Fruit fly (Drosophila melanogaster) whole organism: ENCODE data around the gene CSN8.

Source experiments
- CG8478 ChIP-seq: fragments of >200 bp; optimal IDR thresholded peaks from 2 replicates; lab custom pipeline; 2018; ENCODE audit warnings: inconsistent platforms
- EcR ChIP-seq, 2 experiments: fragments of >200 bp; optimal IDR thresholded peaks; 2 replicates each; lab custom pipeline; 2017; ENCODE audit warnings: missing biosample characterization in 2 of 2, missing genetic modification characterization in 2 of 2, missing genetic modification reagents in 2 of 2
- pan ChIP-seq: fragments of >200 bp; optimal IDR thresholded peaks from 2 replicates; lab custom pipeline; 2017
- psq ChIP-seq: fragments of >200 bp; optimal IDR thresholded peaks from 2 replicates; lab custom pipeline; 2017
- usp ChIP-seq: fragments of >200 bp; optimal IDR thresholded peaks from 2 replicates; lab custom pipeline; 2017; ENCODE audit warnings: missing biosample characterization, missing genetic modification characterization, mixed read lengths

dm6 chr2L:8382646-8383045 lies 18.0 kb downstream of the CSN8 start, which contains the start of the genes CG13392 and Rcd4:
- no peak for TF ChIP-seq pan (lab: Kevin White, UChicago)
- no peak for TF ChIP-seq psq
- no peak for TF ChIP-seq usp (GFP tag; lab: Kevin White, UChicago)
- TF ChIP-seq EcR (GFP tag; optimal IDR thresholded peaks at IDR 0.05; lab: Kevin White, UChicago) = no peak
- TF ChIP-seq CG8478 (lab: Kevin White, UChicago) = no peak
